Worm (Caenorhabditis elegans): ENCODE measurements around the gene ilys-2.

The ilys-2 gene

ce11 chrIV:2451655-2452054, 15.8 kb upstream of the ilys-2 start:
- TF ChIP-seq egl-44 (GFP tag; IDR thresholded peaks at IDR 0.05) (no peak), K12H6.12 (tag; optimal IDR thresholded peaks at IDR 0.05) (no peak), ekl-4 (GFP tag; IDR thresholded peaks at IDR 0.05) (no peak), ceh-100 (GFP tag; IDR thresholded peaks at IDR 0.05) (no peak), mel-28 (tag; optimal IDR thresholded peaks at IDR 0.05; ENCODE audit: borderline replicate concordance) (no peak), F57A8.1 (GFP tag; optimal IDR thresholded peaks at IDR 0.05) (no peak), F23B12.7 (tag; optimal IDR thresholded peaks at IDR 0.05; ENCODE audit: insufficient read depth) (no peak), ztf-18 (tag; optimal IDR thresholded peaks at IDR 0.05) (no peak), rpc-1 (optimal IDR thresholded peaks at IDR 0.05) (no peak), rpc-1 (tag; optimal IDR thresholded peaks at IDR 0.05) (no peak), madf-6 (GFP tag; IDR thresholded peaks at IDR 0.05) (no peak), attf-5 (GFP tag; optimal IDR thresholded peaks at IDR 0.05) (no peak), akir-1 (GFP tag; optimal IDR thresholded peaks at IDR 0.05) (no peak), D2030.7 (GFP tag; IDR thresholded peaks at IDR 0.05) (no peak), ztf-26 (tag; optimal IDR thresholded peaks at IDR 0.05) (no peak)

- TF ChIP-seq snpc-4 (GFP tag; optimal IDR thresholded peaks at IDR 0.05) (no peak), snpc-4 (tag; optimal IDR thresholded peaks at IDR 0.05) (no peak), tbp1 (GFP tag; optimal IDR thresholded peaks at IDR 0.05) (no peak), akir-1 (GFP tag; optimal IDR thresholded peaks at IDR 0.05) (no peak), hmg-20 (GFP tag; IDR thresholded peaks at IDR 0.05) (no peak), nhr-120 (GFP tag; IDR thresholded peaks at IDR 0.05) (no peak), C06A6.2 (GFP tag; conservative IDR thresholded peaks at IDR 0.05) (no peak), zfh-2 (GFP tag; conservative IDR thresholded peaks at IDR 0.05) (no peak), ztf-22 (GFP tag; optimal IDR thresholded peaks at IDR 0.05) (no peak), mcd-1 (GFP tag; IDR thresholded peaks at IDR 0.05) (no peak), dox-1 (GFP tag; IDR thresholded peaks at IDR 0.05) (no peak), nhr-90 (tag; optimal IDR thresholded peaks at IDR 0.05) (no peak), K11D2.4 (GFP tag; IDR thresholded peaks at IDR 0.05) (no peak), aptf-2 (GFP tag; conservative IDR thresholded peaks at IDR 0.05) (no peak), C17E4.6 (GFP tag; IDR thresholded peaks at IDR 0.05) (no peak)
These were observed 12.3 kb upstream of the ilys-2 start for ce11 chrIV:2455128-2455527.

DNA sequence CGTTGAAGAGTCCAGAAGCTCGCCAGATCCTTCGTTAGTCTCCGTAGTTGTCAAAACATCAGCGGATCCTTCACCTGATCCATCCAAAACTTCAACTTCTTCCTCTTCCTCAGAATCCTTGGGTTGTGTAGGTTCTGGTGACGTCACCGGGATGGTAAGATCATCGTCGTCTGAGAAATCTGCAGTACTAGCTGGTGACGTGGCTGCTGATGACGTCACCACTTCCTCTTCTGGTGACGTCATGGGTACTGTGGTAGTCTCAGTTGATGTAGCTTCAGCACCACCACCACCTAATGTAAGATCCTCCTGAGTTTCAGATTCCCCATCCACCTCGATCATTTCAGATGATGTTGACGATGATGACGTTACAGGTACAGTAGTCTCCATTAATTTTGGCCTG, 6.1 kb upstream of the ilys-2 start:
- TF ChIP-seq cebp-2 (GFP tag; IDR thresholded peaks at IDR 0.05) = no peak
- TF ChIP-seq tbp1 (GFP tag; optimal IDR thresholded peaks at IDR 0.05) = no peak
- no peak for TF ChIP-seq sdz-38 (tag; optimal IDR thresholded peaks at IDR 0.05)
- TF ChIP-seq C17E4.6 (GFP tag; IDR thresholded peaks at IDR 0.05) = no peak
- no peak for TF ChIP-seq Y56A3A.18 (GFP tag; IDR thresholded peaks at IDR 0.05)

DNA sequence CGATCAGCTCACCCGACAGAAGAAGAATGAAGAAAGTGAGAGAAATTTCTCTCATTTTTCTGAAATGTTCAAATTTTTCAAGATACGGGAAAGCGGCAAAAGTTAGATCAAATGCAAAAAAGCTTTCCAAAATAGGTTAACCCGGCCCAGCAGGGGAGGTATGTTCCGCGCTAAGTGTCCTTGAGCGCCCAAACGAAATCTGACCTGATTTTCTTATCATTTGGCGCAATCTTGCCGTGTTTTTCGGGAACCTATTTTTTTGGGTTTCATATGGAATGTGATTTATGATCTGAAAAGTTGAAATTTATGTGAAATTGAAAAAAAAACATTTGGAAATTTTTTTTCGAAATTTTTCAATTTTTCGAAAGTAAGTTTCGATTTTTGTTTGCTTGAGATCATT, 4.2 kb upstream of the ilys-2 start, which contains the start of gene cdh-10:
Gene cdh-10, minus strand, starts transcription at position 59 of the 400 bp plus-strand sequence.
- no peak for TF ChIP-seq let-526 (GFP tag; IDR thresholded peaks at IDR 0.05)
- no peak for TF ChIP-seq dpff-1 (tag; optimal IDR thresholded peaks at IDR 0.05)
- no peak for TF ChIP-seq mel-28 (tag; optimal IDR thresholded peaks at IDR 0.05; ENCODE audit: borderline replicate concordance)
- no peak for TF ChIP-seq attf-5 (GFP tag; optimal IDR thresholded peaks at IDR 0.05)
- TF ChIP-seq F10E7.11 (tag; optimal IDR thresholded peaks at IDR 0.05) = no peak
- TF ChIP-seq xnd-1 (tag; optimal IDR thresholded peaks at IDR 0.05) = no peak
- TF ChIP-seq egl-18 (GFP tag; IDR thresholded peaks at IDR 0.05) = no peak
- no peak for TF ChIP-seq Y95B8A.8 (GFP tag; IDR thresholded peaks at IDR 0.05)
- no peak for TF ChIP-seq ztf-18 (tag; optimal IDR thresholded peaks at IDR 0.05)
- TF ChIP-seq ets-4 (GFP tag; optimal IDR thresholded peaks at IDR 0.05) = no peak
- no peak for TF ChIP-seq ztf-28 (GFP tag; IDR thresholded peaks at IDR 0.05)
- TF ChIP-seq nhr-90 (tag; optimal IDR thresholded peaks at IDR 0.05) = no peak
